Fruit fly (Drosophila melanogaster) whole organism, pupa: ENCODE measurements around the gene CG4452.

Source experiments
- CG14655 ChIP-seq: fragments of 200-800 bp; sonication (Bioruptor generic); optimal IDR thresholded peaks from 3 replicates; lab custom pipeline; 2017; ENCODE audit warnings: mild to moderate bottlenecking, missing biosample characterization, missing genetic modification reagents, missing genetic modification characterization
- CG34367 ChIP-seq: fragments of 200-800 bp; sonication (Bioruptor generic); optimal IDR thresholded peaks from 2 replicates; lab custom pipeline; 2018; ENCODE audit warnings: missing biosample characterization, mild to moderate bottlenecking, missing genetic modification characterization
- CG4496 ChIP-seq: fragments of 200-800 bp; sonication (Bioruptor generic); IDR thresholded peaks from 3 replicates; pipeline ENCODE4 v1.3.6; 2022; ENCODE audit warnings: missing biosample characterization, missing genetic modification characterization
- D1 ChIP-seq: fragments of 200-800 bp; sonication (Bioruptor generic); optimal IDR thresholded peaks from 2 replicates; lab custom pipeline; 2018; ENCODE audit warnings: missing biosample characterization, mild to moderate bottlenecking, missing genetic modification characterization, moderate library complexity
- EcR ChIP-seq: fragments of 200-800 bp; sonication (Bioruptor generic); optimal IDR thresholded peaks from 3 replicates; lab custom pipeline; 2019; ENCODE audit warnings: missing biosample characterization, missing genetic modification characterization, mild to moderate bottlenecking, moderate library complexity, missing genetic modification reagents

dm6 chr3L:9410030-9410589, 42.9 kb downstream of the CG4452 start:
- no peak for TF ChIP-seq CG14655 (GFP tag; lab: Kevin White, UChicago)
- TF ChIP-seq D1 (tag; lab: Kevin White, UChicago): no peak
- TF ChIP-seq EcR (GFP tag; lab: Kevin White, UChicago): no peak
- no peak for TF ChIP-seq CG4496
- no peak for TF ChIP-seq CG34367 (tag; lab: Kevin White, UChicago)
